Worm (Caenorhabditis elegans): ENCODE measurements around the gene ncr-2.

DNA sequence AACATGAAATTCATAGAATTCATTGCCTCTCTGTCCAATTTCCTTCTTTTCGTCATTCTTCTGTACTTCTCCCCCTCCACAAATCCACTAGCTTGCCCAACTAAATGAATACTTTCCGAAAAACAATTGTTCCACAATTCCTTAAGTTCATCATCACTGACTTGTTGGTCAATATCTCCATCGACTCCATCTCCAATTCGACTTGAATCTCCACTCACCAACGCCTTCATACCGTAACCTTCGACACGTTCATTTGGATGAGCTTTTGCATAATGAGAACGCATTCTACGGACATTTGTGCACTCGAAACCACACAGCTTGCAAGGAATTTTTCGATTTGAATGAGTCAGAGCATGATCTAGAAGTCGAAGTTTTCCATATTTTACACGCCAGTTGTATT, 17.2 kb upstream of the ncr-2 start:
- no peak for TF ChIP-seq B0310.2 (tag; optimal IDR thresholded peaks at IDR 0.05)
- no peak for TF ChIP-seq aly-1 (tag; optimal IDR thresholded peaks at IDR 0.05)
- TF ChIP-seq tbx-37 (GFP tag; conservative IDR thresholded peaks at IDR 0.05), result no peak
- TF ChIP-seq pes-1 (GFP tag; IDR thresholded peaks at IDR 0.05), result no peak
- TF ChIP-seq ama-1 (optimal IDR thresholded peaks at IDR 0.05), result no peak
- no peak for TF ChIP-seq F13C5.2 (tag; optimal IDR thresholded peaks at IDR 0.05)
- TF ChIP-seq flt-1 (GFP tag; IDR thresholded peaks at IDR 0.05), result no peak
- TF ChIP-seq hnd-1 (tag; optimal IDR thresholded peaks at IDR 0.05), result no peak
- TF ChIP-seq scrt-1 (GFP tag; IDR thresholded peaks at IDR 0.05), result no peak
- no peak for TF ChIP-seq hmbx-1 (tag; optimal IDR thresholded peaks at IDR 0.05)
